Worm (Caenorhabditis elegans): Measurements from ENCODE around the gene rfc-2.
A peak's percentile ranks its signal among the peaks of the same experiment; 100 is the strongest.

rfc-2 gene

ce11 chrIV:1394077-1394476 is 47.0 kb downstream of the rfc-2 start:
- TF ChIP-seq bed-1 (GFP tag; IDR thresholded peaks at IDR 0.05) (no peak), sdz-38 (tag; optimal IDR thresholded peaks at IDR 0.05) (no peak), tbp1 (GFP tag; optimal IDR thresholded peaks at IDR 0.05) (peak; percentile 80), B0336.3 (GFP tag; IDR thresholded peaks at IDR 0.05) (no peak), rpc-1 (optimal IDR thresholded peaks at IDR 0.05) (peak; percentile 27), rpc-1 (tag; optimal IDR thresholded peaks at IDR 0.05) (peak; percentile 68), Y67H2A.10 (GFP tag; conservative IDR thresholded peaks at IDR 0.05) (no peak), hlh-12 (tag; optimal IDR thresholded peaks at IDR 0.05) (no peak), B0261.1 (tag; optimal IDR thresholded peaks at IDR 0.05) (peak; percentile 42)

- TF ChIP-seq snpc-3.4 (tag; optimal IDR thresholded peaks at IDR 0.05) (no peak), B0261.1 (tag; optimal IDR thresholded peaks at IDR 0.05) (no peak), egl-18 (GFP tag; IDR thresholded peaks at IDR 0.05) (no peak), Y79H2A.3 (GFP tag; conservative IDR thresholded peaks at IDR 0.05) (no peak), madf-8 (GFP tag; conservative IDR thresholded peaks at IDR 0.05) (no peak), akir-1 (GFP tag; optimal IDR thresholded peaks at IDR 0.05) (no peak), ceh-40 (GFP tag; IDR thresholded peaks at IDR 0.05) (no peak), madf-10 (tag; optimal IDR thresholded peaks at IDR 0.05) (no peak), ceh-79 (tag; optimal IDR thresholded peaks at IDR 0.05) (no peak)
These were observed 50.8 kb downstream of the rfc-2 start for ce11 chrIV:1397895-1398294.

ce11 chrIV:1400016-1400415 is 52.9 kb downstream of the rfc-2 start:
- no peak for TF ChIP-seq F33H1.4 (GFP tag; IDR thresholded peaks at IDR 0.05)
- no peak for TF ChIP-seq mxl-1 (tag; optimal IDR thresholded peaks at IDR 0.05)
- TF ChIP-seq ccch-3 (GFP tag; optimal IDR thresholded peaks at IDR 0.05) = no peak
- TF ChIP-seq Y67H2A.10 (GFP tag; conservative IDR thresholded peaks at IDR 0.05) = no peak
- no peak for TF ChIP-seq Y95B8A.8 (GFP tag; IDR thresholded peaks at IDR 0.05)
- TF ChIP-seq hrde-1 (tag; optimal IDR thresholded peaks at IDR 0.05; ENCODE audit: borderline replicate concordance) = no peak
- TF ChIP-seq mel-28 (tag; optimal IDR thresholded peaks at IDR 0.05; ENCODE audit: borderline replicate concordance) = no peak
- no peak for TF ChIP-seq F52B5.7 (tag; optimal IDR thresholded peaks at IDR 0.05)
- TF ChIP-seq lir-1 (GFP tag; conservative IDR thresholded peaks at IDR 0.05) = no peak
- no peak for TF ChIP-seq ceh-79 (tag; optimal IDR thresholded peaks at IDR 0.05)
- TF ChIP-seq let-526 (GFP tag; IDR thresholded peaks at IDR 0.05) = no peak
- TF ChIP-seq C06A6.2 (GFP tag; conservative IDR thresholded peaks at IDR 0.05) = no peak
- TF ChIP-seq F57C9.4 (tag; optimal IDR thresholded peaks at IDR 0.05) = no peak
- TF ChIP-seq B0261.1 (tag; optimal IDR thresholded peaks at IDR 0.05) = no peak
- no peak for TF ChIP-seq Y53G8AR.9 (GFP tag; conservative IDR thresholded peaks at IDR 0.05)

Data from whole organism, young adult.